Worm (Caenorhabditis elegans): Measurements from ENCODE around the gene C03A3.1.

DNA sequence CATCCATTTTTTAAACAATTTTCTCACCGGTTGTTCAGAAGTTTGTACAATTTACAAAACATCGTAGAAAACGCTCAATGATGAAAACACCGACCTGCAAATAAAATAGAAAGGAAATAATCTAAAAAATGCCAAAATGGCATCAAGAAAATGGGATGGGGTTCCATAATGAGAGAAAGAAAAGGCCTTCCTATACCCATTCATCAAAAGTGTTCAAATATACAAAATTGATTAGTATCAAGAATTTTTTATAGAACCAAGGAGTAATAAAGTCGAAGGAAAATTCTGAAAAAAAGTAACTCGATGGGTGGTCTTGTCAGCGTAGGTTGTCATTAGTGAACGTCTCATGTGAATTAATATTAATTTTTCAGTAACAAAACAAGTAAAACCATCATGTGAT, 30.6 kb upstream of the C03A3.1 start, which contains the start of gene C34F6.12:
- TF ChIP-seq Y95B8A.8 (GFP tag; IDR thresholded peaks at IDR 0.05) (no peak), zfh-2 (GFP tag; conservative IDR thresholded peaks at IDR 0.05) (no peak), cebp-2 (GFP tag; IDR thresholded peaks at IDR 0.05) (no peak), unc-130 (GFP tag; optimal IDR thresholded peaks at IDR 0.05) (no peak), snpc-1.1 (tag; optimal IDR thresholded peaks at IDR 0.05; ENCODE audit: insufficient read depth) (no peak), mel-28 (tag; optimal IDR thresholded peaks at IDR 0.05; ENCODE audit: borderline replicate concordance) (no peak), atf-7 (tag; optimal IDR thresholded peaks at IDR 0.05) (no peak), ama-1 (optimal IDR thresholded peaks at IDR 0.05) (no peak), ama-1 (GFP tag; optimal IDR thresholded peaks at IDR 0.05) (no peak), ceh-40 (GFP tag; IDR thresholded peaks at IDR 0.05) (no peak), pha-4 (tag; optimal IDR thresholded peaks at IDR 0.05) (no peak), ztf-6 (GFP tag; IDR thresholded peaks at IDR 0.05) (no peak), unc-62 (GFP tag; optimal IDR thresholded peaks at IDR 0.05) (no peak), egl-18 (GFP tag; IDR thresholded peaks at IDR 0.05) (no peak)

Data from whole organism, young adult.